Fruit fly (Drosophila melanogaster) whole organism, pupa: ENCODE results near the gene CG9806.
A peak's percentile ranks its signal among the peaks of the same experiment; 100 is the strongest.

Experiments
- CG10348 ChIP-seq: fragments of 200-800 bp; sonication (Bioruptor generic); IDR thresholded peaks from 2 replicates; pipeline ENCODE4 v1.3.6; 2022; ENCODE audit warnings: missing biosample characterization, missing genetic modification characterization
- CG12605 ChIP-seq: fragments of 200-800 bp; sonication (Bioruptor generic); IDR thresholded peaks from 2 replicates; pipeline ENCODE4 v1.3.6; 2022; ENCODE audit warnings: missing biosample characterization, missing genetic modification characterization
- CG13204 ChIP-seq: fragments of 200-800 bp; sonication (Bioruptor generic); optimal IDR thresholded peaks from 2 replicates; lab custom pipeline; 2018; ENCODE audit warnings: missing biosample characterization, mild to moderate bottlenecking, missing genetic modification characterization, moderate library complexity
- CG14655 ChIP-seq: fragments of 200-800 bp; sonication (Bioruptor generic); optimal IDR thresholded peaks from 3 replicates; lab custom pipeline; 2017; ENCODE audit warnings: mild to moderate bottlenecking, missing biosample characterization, missing genetic modification reagents, missing genetic modification characterization
- CG15710 ChIP-seq: fragments of 200-800 bp; sonication (Bioruptor generic); optimal IDR thresholded peaks from 2 replicates; lab custom pipeline; 2018; ENCODE audit warnings: missing biosample characterization, mild to moderate bottlenecking, missing genetic modification characterization, moderate library complexity
- CG17806 ChIP-seq: fragments of 200-800 bp; sonication (Bioruptor generic); optimal IDR thresholded peaks from 2 replicates; lab custom pipeline; 2018; ENCODE audit warnings: missing biosample characterization, mild to moderate bottlenecking, missing genetic modification characterization, moderate library complexity
- CG32121 ChIP-seq: fragments of 200-800 bp; sonication (Bioruptor generic); IDR thresholded peaks from 2 replicates; pipeline ENCODE4 v1.3.6; 2022; ENCODE audit warnings: missing biosample characterization, missing genetic modification characterization
- CG34367 ChIP-seq: fragments of 200-800 bp; sonication (Bioruptor generic); optimal IDR thresholded peaks from 2 replicates; lab custom pipeline; 2018; ENCODE audit warnings: missing biosample characterization, mild to moderate bottlenecking, missing genetic modification characterization
- CG4496 ChIP-seq: fragments of 200-800 bp; sonication (Bioruptor generic); IDR thresholded peaks from 3 replicates; pipeline ENCODE4 v1.3.6; 2022; ENCODE audit warnings: missing biosample characterization, missing genetic modification characterization
- CG8159 ChIP-seq: fragments of 200-800 bp; sonication (Bioruptor generic); optimal IDR thresholded peaks from 3 replicates; lab custom pipeline; 2018; ENCODE audit warnings: missing biosample characterization, mild to moderate bottlenecking, missing genetic modification characterization, moderate library complexity
- CG8301 ChIP-seq: fragments of 200-800 bp; sonication (Bioruptor generic); optimal IDR thresholded peaks from 2 replicates; lab custom pipeline; 2018; ENCODE audit warnings: missing biosample characterization, mild to moderate bottlenecking, missing genetic modification characterization
- CG9948 ChIP-seq: fragments of 200-800 bp; sonication (Bioruptor generic); optimal IDR thresholded peaks from 2 replicates; lab custom pipeline; 2018; ENCODE audit warnings: missing biosample characterization, mild to moderate bottlenecking, missing genetic modification characterization, moderate library complexity
- D1 ChIP-seq: fragments of 200-800 bp; sonication (Bioruptor generic); optimal IDR thresholded peaks from 2 replicates; lab custom pipeline; 2018; ENCODE audit warnings: missing biosample characterization, mild to moderate bottlenecking, missing genetic modification characterization, moderate library complexity
- EcR ChIP-seq: fragments of 200-800 bp; sonication (Bioruptor generic); optimal IDR thresholded peaks from 3 replicates; lab custom pipeline; 2019; ENCODE audit warnings: missing biosample characterization, missing genetic modification characterization, mild to moderate bottlenecking, moderate library complexity, missing genetic modification reagents
- Ets98B ChIP-seq: fragments of 200-800 bp; sonication (Bioruptor generic); IDR thresholded peaks from 2 replicates; pipeline ENCODE4 v1.3.6; 2022; ENCODE audit warnings: missing biosample characterization, missing genetic modification characterization
- Pif1A ChIP-seq: fragments of 200-800 bp; sonication (Bioruptor generic); optimal IDR thresholded peaks from 3 replicates; lab custom pipeline; 2016; ENCODE audit warnings: missing biosample characterization, missing genetic modification characterization
- Pif1B ChIP-seq: fragments of 200-800 bp; sonication (Bioruptor generic); optimal IDR thresholded peaks from 3 replicates; lab custom pipeline; 2016; ENCODE audit warnings: missing biosample characterization, missing genetic modification characterization
- Snoo ChIP-seq: fragments of 200-800 bp; sonication (Bioruptor generic); optimal IDR thresholded peaks from 3 replicates; lab custom pipeline; 2017; ENCODE audit warnings: missing biosample characterization, mild to moderate bottlenecking, missing genetic modification characterization, inconsistent platforms
- fd96Ca ChIP-seq: fragments of 200-800 bp; sonication (Bioruptor generic); IDR thresholded peaks from 3 replicates; pipeline ENCODE4 v1.3.6; 2022; ENCODE audit warnings: missing biosample characterization, missing genetic modification characterization
- gl ChIP-seq: fragments of 200-800 bp; sonication (Bioruptor generic); optimal IDR thresholded peaks from 2 replicates; lab custom pipeline; 2018; ENCODE audit warnings: missing biosample characterization, mild to moderate bottlenecking, missing genetic modification characterization
- rn ChIP-seq: fragments of 200-800 bp; sonication (Bioruptor generic); IDR thresholded peaks from 2 replicates; pipeline ENCODE4 v1.3.6; 2022; ENCODE audit warnings: missing biosample characterization, missing genetic modification characterization

CG9806 gene

DNA sequence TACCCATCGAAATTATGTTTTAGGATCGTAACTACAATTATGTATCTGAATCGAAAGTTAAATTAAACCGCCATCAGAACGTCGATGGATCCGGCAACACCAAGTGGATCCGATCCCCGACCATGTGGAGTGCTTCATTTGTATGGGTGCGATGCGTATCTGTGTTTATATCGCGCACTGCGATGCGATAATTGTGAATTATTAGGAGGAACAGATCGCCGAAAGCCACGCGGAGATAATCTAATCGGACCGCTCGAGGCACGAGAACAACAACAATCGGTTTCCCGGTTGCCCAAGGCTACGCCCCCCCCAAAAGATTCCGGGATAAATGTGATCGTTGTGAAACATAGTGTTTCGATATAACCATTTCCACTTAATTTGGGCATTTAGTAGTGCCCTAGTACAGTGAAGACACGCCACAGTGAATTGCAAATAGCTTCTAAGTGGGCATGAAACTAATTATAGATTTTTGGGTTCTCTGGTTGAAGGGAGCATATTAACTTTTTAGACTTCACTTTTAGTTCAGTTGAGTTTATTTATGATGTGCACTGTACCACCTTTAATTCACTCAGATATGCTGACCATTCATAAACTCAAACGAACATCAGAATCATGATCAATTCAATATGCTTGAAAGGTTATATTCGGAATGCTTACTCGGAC is 26.5 kb downstream of the CG9806 start:
- TF ChIP-seq fd96Ca (GFP tag; lab: Robert Waterston, UW) (peak; percentile 24; the same call in 2 of the 3 replicates), CG8301 (no peak), CG13204 (GFP tag; lab: Kevin White, UChicago) (no peak), Pif1B (GFP tag; lab: Kevin White, UChicago) (no peak), CG34367 (tag; lab: Kevin White, UChicago) (no peak), EcR (no peak), CG17806 (tag; lab: Kevin White, UChicago) (no peak), CG32121 (no peak), rn (GFP tag; lab: Robert Waterston, UW) (no peak), CG9948 (no peak), Ets98B (peak; percentile 41; the same call in 1 of the 2 replicates)

dm6 chrX:10599318-10599717 is 27.6 kb downstream of the CG9806 start:
- TF ChIP-seq CG14655 (GFP tag; lab: Kevin White, UChicago): no peak
- TF ChIP-seq CG32121: no peak
- no peak for TF ChIP-seq rn (GFP tag; lab: Robert Waterston, UW)
- no peak for TF ChIP-seq CG4496 (GFP tag; lab: Robert Waterston, UW)
- TF ChIP-seq Pif1A: no peak
- no peak for TF ChIP-seq CG15710 (tag; lab: Kevin White, UChicago)
- TF ChIP-seq gl: no peak
- TF ChIP-seq CG8159 (tag; lab: Kevin White, UChicago): no peak
- no peak for TF ChIP-seq CG8301
- no peak for TF ChIP-seq Ets98B
- TF ChIP-seq CG13204 (GFP tag; lab: Kevin White, UChicago): no peak
- TF ChIP-seq CG12605 (GFP tag; lab: Robert Waterston, UW): no peak
- no peak for TF ChIP-seq D1 (tag; lab: Kevin White, UChicago)
- no peak for TF ChIP-seq CG10348
- TF ChIP-seq CG9948: no peak
- no peak for TF ChIP-seq Pif1B (GFP tag; lab: Kevin White, UChicago)
- TF ChIP-seq Snoo (tag; lab: Kevin White, UChicago): no peak

- TF ChIP-seq fd96Ca (GFP tag; lab: Robert Waterston, UW) (no peak), Pif1A (no peak), CG8159 (tag; lab: Kevin White, UChicago) (no peak), CG34367 (tag; lab: Kevin White, UChicago) (no peak)
These were observed 31.1 kb downstream of the CG9806 start, which contains the start of the genes Hmr and CG2124 for dm6 chrX:10595813-10596212. Gene Hmr, minus strand, starts transcription at chrX:10595855. Gene CG2124, plus strand, starts transcription at chrX:10596122.

dm6 chrX:10588789-10589188 is 38.1 kb downstream of the CG9806 start, which contains the start of gene Rab9D:
Gene Rab9D, plus strand, starts transcription at chrX:10589089.
- no peak for TF ChIP-seq fd96Ca (GFP tag; lab: Robert Waterston, UW)
- TF ChIP-seq CG17806 (tag; lab: Kevin White, UChicago): no peak
- no peak for TF ChIP-seq CG14655 (GFP tag; lab: Kevin White, UChicago)
- no peak for TF ChIP-seq CG34367 (tag; lab: Kevin White, UChicago)
- no peak for TF ChIP-seq CG8301
- TF ChIP-seq Pif1B (GFP tag; lab: Kevin White, UChicago): no peak
- TF ChIP-seq gl: no peak
- no peak for TF ChIP-seq D1 (tag; lab: Kevin White, UChicago)
- no peak for TF ChIP-seq EcR
- no peak for TF ChIP-seq rn (GFP tag; lab: Robert Waterston, UW)
- TF ChIP-seq CG12605 (GFP tag; lab: Robert Waterston, UW): no peak
- no peak for TF ChIP-seq CG13204 (GFP tag; lab: Kevin White, UChicago)
- TF ChIP-seq CG9948: no peak
- no peak for TF ChIP-seq Ets98B
- no peak for TF ChIP-seq CG10348
- no peak for TF ChIP-seq CG4496 (GFP tag; lab: Robert Waterston, UW)
- TF ChIP-seq CG8159 (tag; lab: Kevin White, UChicago): no peak
- TF ChIP-seq Snoo (tag; lab: Kevin White, UChicago): no peak

DNA sequence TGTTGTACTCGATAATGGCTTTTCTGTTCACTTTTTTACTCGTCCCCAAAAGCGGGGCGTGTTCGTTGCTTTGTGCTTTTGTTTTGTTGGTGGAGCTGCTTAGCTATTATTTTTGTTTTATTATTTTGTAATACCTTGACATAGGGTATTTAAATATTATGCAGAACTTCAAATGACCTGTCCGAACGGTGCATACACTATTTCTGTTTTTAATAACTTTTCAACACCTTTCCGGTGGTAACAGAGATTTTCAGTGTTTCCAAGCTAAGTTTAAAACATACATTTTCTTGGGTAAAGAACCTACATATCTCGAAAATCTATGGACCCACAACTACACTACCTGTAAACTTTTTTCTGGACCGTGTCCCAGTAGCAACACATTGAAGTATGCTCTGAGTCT is 39.5 kb downstream of the CG9806 start:
- TF ChIP-seq CG14655 (GFP tag; lab: Kevin White, UChicago) (no peak), Ets98B (peak; percentile 82), CG12605 (GFP tag; lab: Robert Waterston, UW) (peak; percentile 70; the same call in 1 of the 2 replicates), gl (no peak), CG8301 (peak; percentile 67), Pif1B (GFP tag; lab: Kevin White, UChicago) (no peak), CG34367 (tag; lab: Kevin White, UChicago) (peak; percentile 46), CG32121 (peak; percentile 75), CG8159 (tag; lab: Kevin White, UChicago) (peak; percentile 63), CG17806 (tag; lab: Kevin White, UChicago) (peak; percentile 48), EcR (no peak), CG15710 (tag; lab: Kevin White, UChicago) (peak; percentile 67), fd96Ca (GFP tag; lab: Robert Waterston, UW) (peak; percentile 91), Pif1A (no peak), CG13204 (GFP tag; lab: Kevin White, UChicago) (no peak), CG9948 (peak; percentile 54), CG10348 (peak; percentile 39; the same call in 1 of the 2 replicates), CG4496 (GFP tag; lab: Robert Waterston, UW) (peak; percentile 84), rn (GFP tag; lab: Robert Waterston, UW) (peak; percentile 59), Snoo (tag; lab: Kevin White, UChicago) (peak; percentile 5), D1 (tag; lab: Kevin White, UChicago) (no peak)

- TF ChIP-seq Pif1B (GFP tag; lab: Kevin White, UChicago) (no peak), CG15710 (tag; lab: Kevin White, UChicago) (no peak), CG8159 (tag; lab: Kevin White, UChicago) (no peak), Ets98B (no peak), Pif1A (no peak), CG4496 (GFP tag; lab: Robert Waterston, UW) (no peak), CG10348 (no peak), EcR (no peak), CG12605 (GFP tag; lab: Robert Waterston, UW) (no peak), CG34367 (tag; lab: Kevin White, UChicago) (no peak), CG13204 (GFP tag; lab: Kevin White, UChicago) (no peak), D1 (tag; lab: Kevin White, UChicago) (no peak)
These were observed 40.7 kb downstream of the CG9806 start for dm6 chrX:10586173-10586572.
